Fruit fly (Drosophila melanogaster): ENCODE results near the gene CG2519.

DNA sequence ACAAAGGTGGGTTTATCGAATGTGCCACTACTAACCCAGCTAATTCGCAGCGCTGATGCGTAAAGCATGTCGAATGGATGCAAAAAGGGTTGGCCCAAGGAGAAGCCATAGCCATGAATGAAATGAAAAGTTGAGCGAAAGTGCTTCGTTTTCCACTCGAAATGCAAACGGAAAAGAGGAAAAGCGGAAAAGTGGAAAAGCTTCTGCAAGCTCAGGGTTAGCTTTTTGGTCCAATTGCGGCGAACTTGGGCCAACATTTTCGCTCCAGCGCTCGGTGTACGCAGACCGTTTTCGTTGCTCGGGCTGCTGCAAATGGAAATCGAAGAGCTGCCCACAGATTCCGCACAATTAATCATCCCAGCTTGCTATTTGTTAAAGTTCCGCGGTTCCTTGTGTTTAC lies 22.8 kb downstream of the CG2519 start:
- TF ChIP-seq eg (GFP tag; IDR thresholded peaks at IDR 0.05) (no peak), Ets96B (tag; optimal IDR thresholded peaks at IDR 0.05) (no peak), CG11902 (GFP tag; optimal IDR thresholded peaks at IDR 0.05) (no peak), Gug (GFP tag; IDR thresholded peaks at IDR 0.05) (no peak), Eip75B (GFP tag; optimal IDR thresholded peaks at IDR 0.05) (no peak), CG3032 (tag; optimal IDR thresholded peaks at IDR 0.05) (no peak), fd59A (GFP tag; optimal IDR thresholded peaks at IDR 0.05) (no peak), pdm3 (GFP tag; optimal IDR thresholded peaks at IDR 0.05) (no peak), cyc (GFP tag; optimal IDR thresholded peaks at IDR 0.05) (no peak), Blimp-1 (GFP tag; optimal IDR thresholded peaks at IDR 0.05) (no peak), net (GFP tag; optimal IDR thresholded peaks at IDR 0.05) (no peak), Hr39 (GFP tag; optimal IDR thresholded peaks at IDR 0.05) (no peak), CG16779 (tag; optimal IDR thresholded peaks at IDR 0.05) (no peak)
